Fruit fly (Drosophila melanogaster): Measurements from ENCODE around the gene COX5A.

Gene COX5A

dm6 chr3R:11855156-11855555 lies 36.0 kb downstream of the COX5A start (continued):
- TF ChIP-seq gce (GFP tag; IDR thresholded peaks at IDR 0.05), result no peak
- TF ChIP-seq CG13894 (tag; optimal IDR thresholded peaks at IDR 0.05), result no peak
- no peak for TF ChIP-seq da (GFP tag; optimal IDR thresholded peaks at IDR 0.05)
- TF ChIP-seq klu (GFP tag; IDR thresholded peaks at IDR 0.05), result no peak
- TF ChIP-seq HHEX (GFP tag; optimal IDR thresholded peaks at IDR 0.05), result no peak
- TF ChIP-seq CG13775 (GFP tag; optimal IDR thresholded peaks at IDR 0.05), result no peak
- TF ChIP-seq chm (GFP tag; IDR thresholded peaks at IDR 0.05), result no peak
- no peak for TF ChIP-seq CG18476 (GFP tag; optimal IDR thresholded peaks at IDR 0.05)
- no peak for TF ChIP-seq pho (GFP tag; optimal IDR thresholded peaks at IDR 0.05)
- no peak for TF ChIP-seq jigr1 (GFP tag; IDR thresholded peaks at IDR 0.05)
- no peak for TF ChIP-seq CG3726 (GFP tag; IDR thresholded peaks at IDR 0.05)
- no peak for TF ChIP-seq CG10543 (GFP tag; optimal IDR thresholded peaks at IDR 0.05)
- TF ChIP-seq CG6175 (GFP tag; IDR thresholded peaks at IDR 0.05), result no peak
- no peak for TF ChIP-seq tna (GFP tag; IDR thresholded peaks at IDR 0.05; ENCODE audit: partially characterized antibody)
- no peak for TF ChIP-seq ttk (GFP tag; IDR thresholded peaks at IDR 0.05)
- no peak for TF ChIP-seq Rx (GFP tag; IDR thresholded peaks at IDR 0.05)
- TF ChIP-seq Drgx (GFP tag; IDR thresholded peaks at IDR 0.05), result no peak
- TF ChIP-seq tgo (GFP tag; IDR thresholded peaks at IDR 0.05), result peak; percentile 40; the same call in 2 of the 3 replicates
- TF ChIP-seq CoRest (tag; optimal IDR thresholded peaks at IDR 0.05), result peak; percentile 33
- no peak for TF ChIP-seq Hand (GFP tag; optimal IDR thresholded peaks at IDR 0.05)
- peak; percentile 61 for TF ChIP-seq Ptx1 (GFP tag; IDR thresholded peaks at IDR 0.05)
- TF ChIP-seq shn (GFP tag; optimal IDR thresholded peaks at IDR 0.05), result no peak
- no peak for TF ChIP-seq zen2 (GFP tag; IDR thresholded peaks at IDR 0.05; ENCODE audit: partially characterized antibody)
- TF ChIP-seq CG11456 (GFP tag; IDR thresholded peaks at IDR 0.05), result no peak
- no peak for TF ChIP-seq Dip2 (GFP tag; IDR thresholded peaks at IDR 0.05)
- no peak for TF ChIP-seq nerfin-2 (GFP tag; IDR thresholded peaks at IDR 0.05; ENCODE audit: partially characterized antibody)
- TF ChIP-seq pan (optimal IDR thresholded peaks at IDR 0.05), result no peak
- peak in 1 of 2 experiments; percentile 34 for TF ChIP-seq pan (GFP tag; optimal IDR thresholded peaks at IDR 0.05 in 1 of 2, IDR thresholded peaks at IDR 0.05 in 1 of 2)
- TF ChIP-seq Lpt (GFP tag; optimal IDR thresholded peaks at IDR 0.05), result no peak
- TF ChIP-seq E2f2 (GFP tag; IDR thresholded peaks at IDR 0.05), result peak; percentile 15; the same call in 1 of the 2 replicates
- TF ChIP-seq corto (GFP tag; optimal IDR thresholded peaks at IDR 0.05), result no peak
- TF ChIP-seq bbx (GFP tag; IDR thresholded peaks at IDR 0.05; ENCODE audit: partially characterized antibody), result no peak
- TF ChIP-seq hth (optimal IDR thresholded peaks at IDR 0.05), result no peak
- TF ChIP-seq CG15011 (GFP tag; optimal IDR thresholded peaks at IDR 0.05), result no peak
- TF ChIP-seq D19A (tag; optimal IDR thresholded peaks at IDR 0.05), result peak; percentile 7
- TF ChIP-seq disco-r (GFP tag; optimal IDR thresholded peaks at IDR 0.05), result no peak
- no peak for TF ChIP-seq ERR (GFP tag; optimal IDR thresholded peaks at IDR 0.05)
- no peak for TF ChIP-seq CG4730 (GFP tag; IDR thresholded peaks at IDR 0.05)
- TF ChIP-seq eyg (GFP tag; optimal IDR thresholded peaks at IDR 0.05), result no peak
- no peak for TF ChIP-seq Fer2 (tag; optimal IDR thresholded peaks at IDR 0.05)
- TF ChIP-seq CG13624 (GFP tag; optimal IDR thresholded peaks at IDR 0.05), result no peak
- no peak for TF ChIP-seq Dad (GFP tag; optimal IDR thresholded peaks at IDR 0.05)
- no peak for TF ChIP-seq CG6254 (GFP tag; optimal IDR thresholded peaks at IDR 0.05)
- TF ChIP-seq NC2α (GFP tag; optimal IDR thresholded peaks at IDR 0.05), result no peak
- no peak for TF ChIP-seq CG9609 (GFP tag; optimal IDR thresholded peaks at IDR 0.05)
- TF ChIP-seq CG8089 (GFP tag; optimal IDR thresholded peaks at IDR 0.05), result no peak
- TF ChIP-seq ham (GFP tag; IDR thresholded peaks at IDR 0.05), result no peak
- TF ChIP-seq CG2875 (GFP tag; optimal IDR thresholded peaks at IDR 0.05), result no peak
- no peak for TF ChIP-seq CG2199 (GFP tag; IDR thresholded peaks at IDR 0.05)
- no peak for TF ChIP-seq crp (GFP tag; optimal IDR thresholded peaks at IDR 0.05)
- TF ChIP-seq HLH54F (GFP tag; optimal IDR thresholded peaks at IDR 0.05), result no peak
- no peak for TF ChIP-seq cas (GFP tag; IDR thresholded peaks at IDR 0.05)
- no peak for TF ChIP-seq Jarid2 (GFP tag; optimal IDR thresholded peaks at IDR 0.05)

Measured in whole organism, embryonic.